Worm (Caenorhabditis elegans) whole organism, L4 larva: ENCODE measurements around the gene F58E6.13.

Experiments used
- Y5F2A.4 ChIP-seq: fragments of 200-800 bp; sonication (Bioruptor generic); optimal IDR thresholded peaks from 2 replicates; lab custom pipeline; 2018; ENCODE audit warnings: mild to moderate bottlenecking, missing genetic modification characterization, missing compliant biosample characterization
- egl-27 ChIP-seq: sonication (generic microtip); optimal IDR thresholded peaks from 3 replicates; lab custom pipeline; 2017; ENCODE audit warnings: missing biosample characterization, missing genetic modification reagents, missing genetic modification characterization
- fkh-10 ChIP-seq: fragments of 150-350 bp; optimal IDR thresholded peaks from 2 replicates; lab custom pipeline; 2014; ENCODE audit warnings: missing biosample characterization, missing genetic modification reagents, missing genetic modification characterization
- nhr-237 ChIP-seq: sonication (generic microtip); optimal IDR thresholded peaks from 2 replicates; lab custom pipeline; 2017; ENCODE audit warnings: missing biosample characterization, missing genetic modification characterization
- vab-7 ChIP-seq: fragments of 200-800 bp; sonication (Bioruptor generic); IDR thresholded peaks from 2 replicates; pipeline ENCODE4 v1.3.6; 2022; ENCODE audit warnings: missing genetic modification reagents, missing genetic modification characterization, missing compliant biosample characterization
- ztf-11 ChIP-seq: fragments of 150-350 bp; optimal IDR thresholded peaks from 2 replicates; lab custom pipeline; 2014; ENCODE audit warnings: missing biosample characterization, missing genetic modification characterization

DNA sequence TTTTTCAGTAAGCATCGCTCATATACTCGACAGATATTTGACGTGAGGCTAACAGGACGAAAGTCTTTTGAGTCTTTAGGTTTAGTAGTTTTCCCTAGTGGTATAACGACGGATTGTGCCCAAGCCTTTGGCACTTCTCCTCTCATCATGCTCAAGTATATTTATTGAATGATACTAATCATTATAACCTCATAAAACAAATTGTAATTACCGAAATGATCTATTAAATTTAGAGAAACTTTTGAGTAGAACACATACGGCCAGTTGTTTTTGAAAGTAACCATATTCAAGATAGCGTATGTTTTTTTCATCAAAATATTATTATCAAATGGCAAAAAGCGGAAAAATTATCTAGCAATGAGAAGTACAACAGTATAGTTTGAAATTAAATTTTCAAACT lies 26.3 kb downstream of the F58E6.13 start:
- no peak for TF ChIP-seq ztf-11 (tag; lab: Kevin White, UChicago)
- no peak for TF ChIP-seq egl-27 (tag; lab: Kevin White, UChicago)
- TF ChIP-seq Y5F2A.4 (GFP tag; lab: Kevin White, UChicago): no peak
- TF ChIP-seq nhr-237: no peak
- no peak for TF ChIP-seq vab-7 (GFP tag; lab: Robert Waterston, UW)
- no peak for TF ChIP-seq fkh-10 (GFP tag; lab: Kevin White, UChicago)
